Worm (Caenorhabditis elegans): ENCODE results near the gene gln-6.
A peak's percentile ranks its signal among the peaks of the same experiment; 100 is the strongest.

The gln-6 gene

DNA sequence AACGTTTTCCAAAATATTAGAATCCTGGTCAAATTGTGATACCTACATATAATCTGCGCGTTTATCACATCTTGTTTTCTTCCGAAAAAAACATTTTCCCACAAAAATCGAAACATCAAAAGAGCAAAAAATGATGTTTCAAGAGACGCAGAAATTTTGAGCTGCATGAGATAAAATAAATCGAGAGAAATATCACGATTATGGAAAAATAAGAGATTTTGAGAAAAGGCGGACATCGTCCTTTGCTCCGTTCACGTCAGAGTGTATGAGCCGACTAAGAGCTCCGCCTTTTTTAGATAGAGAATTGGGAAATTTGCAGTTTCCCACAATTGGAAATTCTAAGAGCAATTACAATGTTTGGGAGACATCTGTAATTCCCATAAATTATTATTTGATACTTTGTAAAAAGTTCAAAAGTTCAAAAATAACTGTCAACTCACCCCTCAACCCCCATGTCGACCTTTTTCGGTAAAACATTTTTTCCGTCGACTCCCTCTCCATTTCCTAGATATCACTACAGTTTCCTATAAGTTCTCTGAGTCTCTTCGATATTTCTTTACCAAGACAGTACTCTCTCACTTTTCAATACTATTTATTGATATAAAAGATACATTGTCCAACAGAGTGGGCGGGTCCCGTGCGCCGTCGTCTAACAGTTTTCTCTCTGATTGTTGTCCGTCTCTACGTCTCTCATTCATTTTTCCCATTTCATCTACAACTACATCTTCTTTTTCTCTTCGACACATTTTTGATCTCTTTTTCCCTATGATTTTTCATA is 16.1 kb upstream of the gln-6 start (continued):
- TF ChIP-seq irx-1 (tag; optimal IDR thresholded peaks at IDR 0.05): peak; percentile 0
- no peak for TF ChIP-seq C34B4.2 (tag; optimal IDR thresholded peaks at IDR 0.05)
- peak; percentile 80 for TF ChIP-seq blmp-1 (tag; optimal IDR thresholded peaks at IDR 0.05)
- peak; percentile 61 for TF ChIP-seq nhr-71 (tag; optimal IDR thresholded peaks at IDR 0.05)
- peak; percentile 28 for TF ChIP-seq nhr-19 (GFP tag; conservative IDR thresholded peaks at IDR 0.05)
- TF ChIP-seq lin-14 (GFP tag; optimal IDR thresholded peaks at IDR 0.05): peak; percentile 70
- TF ChIP-seq xbp-1 (tag; optimal IDR thresholded peaks at IDR 0.05): peak; percentile 21
- peak; percentile 9 for TF ChIP-seq nhr-47 (tag; optimal IDR thresholded peaks at IDR 0.05)
- TF ChIP-seq nhr-90 (tag; optimal IDR thresholded peaks at IDR 0.05; ENCODE audit: poor library complexity): peak; percentile 60
- no peak for TF ChIP-seq nhr-12 (tag; optimal IDR thresholded peaks at IDR 0.05)
- TF ChIP-seq skn-1 (tag; optimal IDR thresholded peaks at IDR 0.05): no peak
- TF ChIP-seq unc-86 (tag; optimal IDR thresholded peaks at IDR 0.05): no peak
- TF ChIP-seq egl-13 (tag; optimal IDR thresholded peaks at IDR 0.05): no peak
- peak; percentile 61 for TF ChIP-seq fkh-8 (tag; optimal IDR thresholded peaks at IDR 0.05)
- peak; percentile 15 to 32 for TF ChIP-seq efl-1 (optimal IDR thresholded peaks at IDR 0.05)
- no peak for TF ChIP-seq efl-1 (GFP tag; optimal IDR thresholded peaks at IDR 0.05 in 1 of 2)
- TF ChIP-seq nhr-77 (tag; optimal IDR thresholded peaks at IDR 0.05): peak; percentile 6
- peak in 2 of 3 experiments; percentile 2 to 17 for TF ChIP-seq dpl-1 (GFP tag; optimal IDR thresholded peaks at IDR 0.05)
- TF ChIP-seq efl-3 (GFP tag; optimal IDR thresholded peaks at IDR 0.05): no peak
- TF ChIP-seq lsy-2 (tag; optimal IDR thresholded peaks at IDR 0.05): peak; percentile 29 to 57

DNA sequence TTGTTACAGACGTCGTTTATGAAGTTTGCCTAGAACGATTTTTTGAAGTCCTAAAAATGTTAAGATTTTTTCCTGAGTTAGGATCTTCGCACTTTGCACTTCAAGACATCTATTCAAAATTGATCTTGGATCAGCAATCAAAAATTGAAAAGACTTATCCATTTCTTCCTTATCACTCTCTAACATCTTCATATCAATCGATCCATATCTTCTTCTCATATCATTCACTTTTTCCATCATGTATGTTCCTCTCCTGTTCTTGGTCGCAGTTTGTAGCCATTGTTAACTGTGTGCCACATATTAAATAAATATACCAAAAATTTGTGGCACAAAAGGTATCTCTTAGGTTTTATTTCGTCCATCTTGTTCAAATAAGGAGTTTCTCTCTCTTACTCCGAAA is 15.0 kb upstream of the gln-6 start:
- TF ChIP-seq blmp-1 (tag; optimal IDR thresholded peaks at IDR 0.05) (peak; percentile 58), lin-39 (tag; optimal IDR thresholded peaks at IDR 0.05) (no peak), elt-3 (tag; optimal IDR thresholded peaks at IDR 0.05) (peak in 4 of 6 experiments; percentile 37 to 50 (median 44)), unc-62 (GFP tag; optimal IDR thresholded peaks at IDR 0.05) (no peak), jun-1 (tag; optimal IDR thresholded peaks at IDR 0.05) (no peak)

DNA sequence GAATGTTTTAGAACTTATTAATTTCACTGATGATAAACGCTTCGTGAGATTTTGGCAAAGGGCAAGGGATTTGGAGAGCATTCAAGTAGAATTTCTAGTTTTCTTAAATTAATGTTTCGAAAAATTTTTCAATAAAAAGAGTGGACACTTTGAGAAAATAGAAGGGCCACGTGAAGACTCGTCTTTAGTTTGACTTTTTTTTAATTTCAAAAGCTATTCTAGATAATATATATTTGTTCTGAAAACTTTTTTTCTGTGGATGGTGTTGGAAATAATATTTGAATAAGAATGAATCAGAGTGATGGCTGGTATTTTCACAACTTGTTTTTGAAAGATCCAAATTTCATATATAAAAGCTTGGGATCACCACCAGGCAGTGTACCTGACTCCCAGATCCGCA is 7.6 kb upstream of the gln-6 start, which contains the start of gene C28D4.8:
TSS of gene C28D4.8 (minus strand) at position 101 of the 400 bp plus-strand sequence.
- TF ChIP-seq unc-98 (GFP tag; IDR thresholded peaks at IDR 0.05) (no peak), rnt-1 (tag; optimal IDR thresholded peaks at IDR 0.05) (no peak), hpl-2 (GFP tag; optimal IDR thresholded peaks at IDR 0.05) (no peak), nhr-20 (tag; optimal IDR thresholded peaks at IDR 0.05) (no peak), C34B4.2 (tag; optimal IDR thresholded peaks at IDR 0.05) (no peak), jun-1 (tag; optimal IDR thresholded peaks at IDR 0.05) (no peak), dsc-1 (tag; optimal IDR thresholded peaks at IDR 0.05) (no peak), F16B12.6 (tag; optimal IDR thresholded peaks at IDR 0.05) (no peak), pqm-1 (tag; optimal IDR thresholded peaks at IDR 0.05) (no peak), nhr-47 (tag; optimal IDR thresholded peaks at IDR 0.05) (no peak), isw-1 (GFP tag; IDR thresholded peaks at IDR 0.05) (no peak), irx-1 (tag; optimal IDR thresholded peaks at IDR 0.05) (no peak)

DNA sequence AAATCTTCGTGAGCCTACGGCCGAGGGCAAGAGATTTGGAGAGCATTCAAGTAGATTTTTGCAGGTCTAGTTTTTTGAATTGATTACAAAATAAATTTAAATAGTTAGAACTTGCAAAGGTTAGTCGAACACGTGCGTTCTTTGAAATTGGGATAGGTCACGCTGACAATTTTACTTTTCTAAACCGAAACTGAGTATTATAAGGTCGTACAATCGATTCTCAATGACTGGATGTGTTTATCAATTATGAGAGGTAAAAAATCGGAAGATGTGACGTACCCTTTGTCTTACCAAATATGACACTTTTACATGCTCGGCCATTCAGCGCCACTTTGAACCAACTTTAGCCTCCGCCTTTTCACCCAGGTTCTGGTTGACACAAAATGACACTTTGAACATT is 6.1 kb upstream of the gln-6 start, which contains the start of gene C28D4.5:
TSS of gene C28D4.5 (minus strand) at position 101 of the 400 bp plus-strand sequence.
- TF ChIP-seq nhr-237 (tag; optimal IDR thresholded peaks at IDR 0.05) (no peak), blmp-1 (tag; optimal IDR thresholded peaks at IDR 0.05) (no peak), mdl-1 (tag; optimal IDR thresholded peaks at IDR 0.05) (no peak), jun-1 (tag; optimal IDR thresholded peaks at IDR 0.05) (no peak), fkh-10 (GFP tag; optimal IDR thresholded peaks at IDR 0.05) (no peak), pag-3 (tag; optimal IDR thresholded peaks at IDR 0.05; ENCODE audit: borderline replicate concordance, insufficient read depth) (no peak), efl-3 (GFP tag; optimal IDR thresholded peaks at IDR 0.05) (no peak), ceh-88 (GFP tag; IDR thresholded peaks at IDR 0.05) (no peak), unc-30 (tag; optimal IDR thresholded peaks at IDR 0.05) (no peak), alr-1 (tag; optimal IDR thresholded peaks at IDR 0.05; ENCODE audit: borderline replicate concordance) (no peak), nhr-20 (tag; optimal IDR thresholded peaks at IDR 0.05) (no peak), C34B4.2 (tag; optimal IDR thresholded peaks at IDR 0.05) (no peak), vab-15 (tag; optimal IDR thresholded peaks at IDR 0.05) (no peak)
